Fruit fly (Drosophila melanogaster) whole organism, wandering third instar larva: ENCODE results near the gene CG5592.

Experiments used
- Abd-B ChIP-seq: fragments of >200 bp; optimal IDR thresholded peaks from 2 replicates; lab custom pipeline; 2017; ENCODE audit warnings: missing biosample characterization, missing genetic modification characterization
- CG32264 ChIP-seq: fragments of 200-800 bp; sonication (Bioruptor generic); optimal IDR thresholded peaks from 2 replicates; lab custom pipeline; 2016; ENCODE audit warnings: missing biosample characterization, missing genetic modification characterization
- CG9705 ChIP-seq: fragments of 200-800 bp; sonication (Bioruptor generic); optimal IDR thresholded peaks from 2 replicates; lab custom pipeline; 2018; ENCODE audit warnings: missing biosample characterization, mild to moderate bottlenecking, missing genetic modification characterization
- CrebA ChIP-seq: fragments of 200-800 bp; sonication (Bioruptor generic); optimal IDR thresholded peaks from 2 replicates; lab custom pipeline; 2016; ENCODE audit warnings: missing biosample characterization, mild to moderate bottlenecking, missing genetic modification characterization, borderline replicate concordance
- Dfd ChIP-seq: fragments of >200 bp; optimal IDR thresholded peaks from 2 replicates; lab custom pipeline; 2017; ENCODE audit warnings: missing biosample characterization, missing genetic modification characterization
- Dif ChIP-seq: fragments of 200-275, 200-300 bp; sonication (Bioruptor generic); optimal IDR thresholded peaks from 2 replicates; lab custom pipeline; 2018; ENCODE audit warnings: missing biosample characterization, missing genetic modification characterization; ENCODE audit not compliant: partially characterized antibody
- GATAd ChIP-seq: sonication (Bioruptor generic); optimal IDR thresholded peaks from 2 replicates; lab custom pipeline; 2016; ENCODE audit warnings: missing biosample characterization, missing genetic modification characterization
- HLH106 ChIP-seq: fragments of 200-800 bp; optimal IDR thresholded peaks from 3 replicates; lab custom pipeline; 2019; ENCODE audit warnings: missing biosample characterization, mild to moderate bottlenecking, missing genetic modification characterization, moderate library complexity
- Hnf4 ChIP-seq: fragments of 200-800 bp; sonication (Bioruptor generic); optimal IDR thresholded peaks from 2 replicates; lab custom pipeline; 2016; ENCODE audit warnings: missing biosample characterization, mild to moderate bottlenecking, missing genetic modification characterization
- Hr78 ChIP-seq: fragments of >200 bp; optimal IDR thresholded peaks from 2 replicates; lab custom pipeline; 2017; ENCODE audit warnings: missing biosample characterization, missing genetic modification characterization
- Hr83 ChIP-seq: fragments of 200-300 bp; sonication (Bioruptor generic); optimal IDR thresholded peaks from 2 replicates; lab custom pipeline; 2016; ENCODE audit warnings: missing biosample characterization, mild to moderate bottlenecking, missing genetic modification characterization, moderate library complexity; ENCODE audit not compliant: poor library complexity, severe bottlenecking
- Jra ChIP-seq: sonication (Bioruptor generic); optimal IDR thresholded peaks from 2 replicates; lab custom pipeline; 2016; ENCODE audit warnings: missing biosample characterization, missing genetic modification characterization
- Mio ChIP-seq: sonication (Bioruptor generic); optimal IDR thresholded peaks from 2 replicates; lab custom pipeline; 2016; ENCODE audit warnings: missing biosample characterization, missing genetic modification characterization
- Myc ChIP-seq: fragments of >200 bp; optimal IDR thresholded peaks from 2 replicates; lab custom pipeline; 2017
- N ChIP-seq: fragments of >200 bp; optimal IDR thresholded peaks from 2 replicates; lab custom pipeline; 2018; ENCODE audit warnings: missing biosample characterization, missing external identifiers, missing genetic modification characterization
- OdsH ChIP-seq: fragments of 200-800 bp; sonication (Bioruptor generic); optimal IDR thresholded peaks from 2 replicates; lab custom pipeline; 2016; ENCODE audit warnings: missing biosample characterization, mild to moderate bottlenecking, missing genetic modification characterization
- Rel ChIP-seq, 2 experiments: fragments of 200-800 bp; sonication (Bioruptor generic) in 1 of 2; optimal IDR thresholded peaks; 2 replicates in 1 of 2; 3 replicates in 1 of 2; lab custom pipeline; 2016 to 2019; ENCODE audit warnings: mild to moderate bottlenecking in 2 of 2, missing biosample characterization in 2 of 2, missing genetic modification characterization in 2 of 2, moderate library complexity in 1 of 2
- Sp1 ChIP-seq: fragments of 200-800 bp; sonication (Bioruptor generic); optimal IDR thresholded peaks from 3 replicates; lab custom pipeline; 2019; ENCODE audit warnings: missing biosample characterization, mild to moderate bottlenecking, missing genetic modification characterization, moderate library complexity
- Vsx2 ChIP-seq: fragments of 200-300, 225-300 bp; sonication (Bioruptor generic); optimal IDR thresholded peaks from 2 replicates; lab custom pipeline; 2018; ENCODE audit warnings: missing biosample characterization, missing genetic modification characterization; ENCODE audit not compliant: partially characterized antibody
- br ChIP-seq: fragments of 200-800 bp; sonication (Bioruptor generic); optimal IDR thresholded peaks from 2 replicates; lab custom pipeline; 2016; ENCODE audit warnings: missing biosample characterization, missing genetic modification characterization
- brk ChIP-seq: fragments of 200-800 bp; sonication (Bioruptor generic); optimal IDR thresholded peaks from 2 replicates; lab custom pipeline; 2016; ENCODE audit warnings: missing biosample characterization, mild to moderate bottlenecking, missing genetic modification characterization
- dl ChIP-seq, 2 experiments: fragments of 175-275, 200-275 bp in 1 of 2; fragments of 200-275 bp in 1 of 2; sonication (Bioruptor generic); optimal IDR thresholded peaks; lab custom pipeline; 2018; ENCODE audit warnings: mild to moderate bottlenecking in 2 of 2, missing biosample characterization in 2 of 2, missing genetic modification characterization in 2 of 2, moderate library complexity in 2 of 2; ENCODE audit not compliant: partially characterized antibody in 2 of 2, insufficient read depth in 1 of 2
- dmrt93B ChIP-seq: fragments of 200-800 bp; sonication (Bioruptor generic); optimal IDR thresholded peaks from 2 replicates; lab custom pipeline; 2018; ENCODE audit warnings: missing biosample characterization, mild to moderate bottlenecking, missing genetic modification characterization
- dsf ChIP-seq: sonication (Bioruptor generic); optimal IDR thresholded peaks from 2 replicates; lab custom pipeline; 2016; ENCODE audit warnings: missing biosample characterization, missing genetic modification characterization, borderline replicate concordance
- ey ChIP-seq: fragments of 200-800 bp; sonication (Bioruptor generic); optimal IDR thresholded peaks from 2 replicates; lab custom pipeline; 2016; ENCODE audit warnings: missing biosample characterization, missing genetic modification characterization
- foxo ChIP-seq, 2 experiments: fragments of 200-800 bp; sonication (Bioruptor generic); optimal IDR thresholded peaks; 2 replicates in 1 of 2; 3 replicates in 1 of 2; lab custom pipeline; 2016 to 2017; ENCODE audit warnings: missing biosample characterization in 2 of 2, missing genetic modification characterization in 2 of 2
- fru ChIP-seq: fragments of 200-800 bp; sonication (Bioruptor generic); optimal IDR thresholded peaks from 3 replicates; lab custom pipeline; 2016; ENCODE audit warnings: missing biosample characterization, mild to moderate bottlenecking, missing genetic modification characterization
- h ChIP-seq: fragments of 200-800 bp; sonication (Bioruptor generic); optimal IDR thresholded peaks from 3 replicates; lab custom pipeline; 2016; ENCODE audit warnings: missing biosample characterization, mild to moderate bottlenecking, missing genetic modification characterization
- jim ChIP-seq: fragments of 175-275, 200-325 bp; sonication (Bioruptor generic); optimal IDR thresholded peaks from 2 replicates; lab custom pipeline; 2016; ENCODE audit warnings: missing biosample characterization, mild to moderate bottlenecking, missing genetic modification characterization
- lola ChIP-seq: fragments of >200 bp; optimal IDR thresholded peaks from 2 replicates; lab custom pipeline; 2017; ENCODE audit warnings: missing biosample characterization, missing genetic modification characterization
- pan ChIP-seq: fragments of >200 bp; optimal IDR thresholded peaks from 2 replicates; lab custom pipeline; 2017
- psq ChIP-seq: fragments of 200-800 bp; sonication (Bioruptor generic); optimal IDR thresholded peaks from 3 replicates; lab custom pipeline; 2017; ENCODE audit warnings: missing biosample characterization, mild to moderate bottlenecking, missing genetic modification characterization, moderate library complexity
- rgr ChIP-seq: fragments of 200-800 bp; sonication (Bioruptor generic); optimal IDR thresholded peaks from 3 replicates; lab custom pipeline; 2016; ENCODE audit warnings: missing biosample characterization, mild to moderate bottlenecking, missing genetic modification characterization
- sage ChIP-seq: fragments of 200-800 bp; sonication (Bioruptor generic); optimal IDR thresholded peaks from 2 replicates; lab custom pipeline; 2016; ENCODE audit warnings: missing biosample characterization, mild to moderate bottlenecking, missing genetic modification characterization
- sv ChIP-seq: fragments of 200-800 bp; sonication (Bioruptor generic); optimal IDR thresholded peaks from 3 replicates; lab custom pipeline; 2016; ENCODE audit warnings: missing biosample characterization, missing genetic modification characterization
- tai ChIP-seq: sonication (Bioruptor generic); optimal IDR thresholded peaks from 2 replicates; lab custom pipeline; 2016; ENCODE audit warnings: missing biosample characterization, missing genetic modification characterization
- usp ChIP-seq: fragments of >200 bp; optimal IDR thresholded peaks from 2 replicates; lab custom pipeline; 2017; ENCODE audit warnings: missing biosample characterization, missing genetic modification characterization
- woc ChIP-seq: sonication (Bioruptor generic); optimal IDR thresholded peaks from 2 replicates; lab custom pipeline; 2016; ENCODE audit warnings: missing biosample characterization, mild to moderate bottlenecking, missing genetic modification characterization

Gene CG5592

dm6 chr3L:5859029-5859428 lies 38.4 kb upstream of the CG5592 start:
- no peak for TF ChIP-seq sv (GFP tag; lab: Kevin White, UChicago)
- no peak for TF ChIP-seq Hr78
- TF ChIP-seq jim (GFP tag; lab: Kevin White, UChicago) = no peak
- no peak for TF ChIP-seq CrebA (GFP tag; lab: Kevin White, UChicago)
- TF ChIP-seq GATAd (GFP tag; lab: Kevin White, UChicago) = no peak
- TF ChIP-seq N = no peak
- no peak for TF ChIP-seq br (GFP tag; lab: Kevin White, UChicago)
- TF ChIP-seq rgr (GFP tag; lab: Kevin White, UChicago) = no peak
- TF ChIP-seq, all 38 proteins: peak for 0

- peak; percentile 35 for TF ChIP-seq sage (GFP tag; lab: Kevin White, UChicago)
- peak; percentile 65 for TF ChIP-seq br (GFP tag; lab: Kevin White, UChicago)
- peak; percentile 74 for TF ChIP-seq Sp1 (GFP tag; lab: Kevin White, UChicago)
- TF ChIP-seq CG9705 = peak; percentile 52
- TF ChIP-seq CG32264 (GFP tag; lab: Kevin White, UChicago) = peak; percentile 28
- TF ChIP-seq HLH106 (tag; lab: Kevin White, UChicago) = peak; percentile 74
- peak; percentile 57 for TF ChIP-seq woc (GFP tag; lab: Kevin White, UChicago)
- TF ChIP-seq Rel (GFP tag; optimal IDR thresholded peaks at IDR 0.05; lab: Kevin White, UChicago) = no peak
- no peak for TF ChIP-seq Rel (tag; optimal IDR thresholded peaks at IDR 0.05; lab: Kevin White, UChicago)
- peak; percentile 80 for TF ChIP-seq fru (GFP tag; lab: Kevin White, UChicago)
- TF ChIP-seq ey (GFP tag; lab: Kevin White, UChicago) = peak; percentile 72
- peak; percentile 45 for TF ChIP-seq psq (GFP tag; lab: Kevin White, UChicago)
- no peak for TF ChIP-seq Myc (lab: Kevin White, UChicago)
- TF ChIP-seq rgr (GFP tag; lab: Kevin White, UChicago) = peak; percentile 65
- TF ChIP-seq dmrt93B (GFP tag; lab: Kevin White, UChicago) = peak; percentile 66
- no peak for TF ChIP-seq lola
- TF ChIP-seq jim (GFP tag; lab: Kevin White, UChicago) = no peak
- TF ChIP-seq OdsH (GFP tag; lab: Kevin White, UChicago) = peak; percentile 69
- TF ChIP-seq Dfd (GFP tag; lab: Kevin White, UChicago) = no peak
- TF ChIP-seq foxo (GFP tag; optimal IDR thresholded peaks at IDR 0.05; lab: Kevin White, UChicago) = peak in 1 of 2 experiments; percentile 83
- TF ChIP-seq Hnf4 = peak; percentile 30
- TF ChIP-seq h (GFP tag; lab: Kevin White, UChicago) = peak; percentile 72
- TF ChIP-seq pan (lab: Kevin White, UChicago) = no peak
- TF ChIP-seq dl (GFP tag; optimal IDR thresholded peaks at IDR 0.05; lab: Kevin White, UChicago; ENCODE audit: insufficient read depth in 1 of 2, partially characterized antibody in 2 of 2) = no peak
- TF ChIP-seq usp (GFP tag; lab: Kevin White, UChicago) = no peak
- TF ChIP-seq, all 38 proteins: peak for 16
Observed at dm6 chr3L:5862994-5863393, 34.4 kb upstream of the CG5592 start.

- peak; percentile 63 for TF ChIP-seq h (GFP tag; lab: Kevin White, UChicago)
- TF ChIP-seq jim (GFP tag; lab: Kevin White, UChicago) = no peak
- peak; percentile 38 for TF ChIP-seq OdsH (GFP tag; lab: Kevin White, UChicago)
- TF ChIP-seq Myc (lab: Kevin White, UChicago) = no peak
- TF ChIP-seq Rel (GFP tag; optimal IDR thresholded peaks at IDR 0.05; lab: Kevin White, UChicago) = no peak
- TF ChIP-seq Rel (tag; optimal IDR thresholded peaks at IDR 0.05; lab: Kevin White, UChicago) = no peak
- no peak for TF ChIP-seq sv (GFP tag; lab: Kevin White, UChicago)
- peak; percentile 38 for TF ChIP-seq rgr (GFP tag; lab: Kevin White, UChicago)
- no peak for TF ChIP-seq Hr78
- TF ChIP-seq woc (GFP tag; lab: Kevin White, UChicago) = peak; percentile 26
- TF ChIP-seq dmrt93B (GFP tag; lab: Kevin White, UChicago) = no peak
- no peak for TF ChIP-seq dl (GFP tag; optimal IDR thresholded peaks at IDR 0.05; lab: Kevin White, UChicago; ENCODE audit: insufficient read depth in 1 of 2, partially characterized antibody in 2 of 2)
- no peak for TF ChIP-seq tai (GFP tag; lab: Kevin White, UChicago)
- TF ChIP-seq GATAd (GFP tag; lab: Kevin White, UChicago) = no peak
- no peak for TF ChIP-seq brk (GFP tag; lab: Kevin White, UChicago)
- no peak for TF ChIP-seq CrebA (GFP tag; lab: Kevin White, UChicago)
- no peak for TF ChIP-seq Dif (GFP tag; lab: Kevin White, UChicago)
- TF ChIP-seq usp (GFP tag; lab: Kevin White, UChicago) = no peak
- TF ChIP-seq Dfd (GFP tag; lab: Kevin White, UChicago) = no peak
- TF ChIP-seq ey (GFP tag; lab: Kevin White, UChicago) = peak; percentile 40
- no peak for TF ChIP-seq Hr83 (GFP tag; lab: Kevin White, UChicago)
- no peak for TF ChIP-seq N
- peak; percentile 61 for TF ChIP-seq Sp1 (GFP tag; lab: Kevin White, UChicago)
- TF ChIP-seq Abd-B = no peak
- peak; percentile 29 for TF ChIP-seq Hnf4
- peak; percentile 15 for TF ChIP-seq HLH106 (tag; lab: Kevin White, UChicago)
- TF ChIP-seq pan (lab: Kevin White, UChicago) = no peak
- TF ChIP-seq dsf = no peak
- peak; percentile 54 for TF ChIP-seq fru (GFP tag; lab: Kevin White, UChicago)
- TF ChIP-seq CG32264 (GFP tag; lab: Kevin White, UChicago) = no peak
- peak in 1 of 2 experiments; percentile 46 for TF ChIP-seq foxo (GFP tag; optimal IDR thresholded peaks at IDR 0.05; lab: Kevin White, UChicago)
- no peak for TF ChIP-seq lola
- TF ChIP-seq CG9705 = no peak
- peak; percentile 14 for TF ChIP-seq psq (GFP tag; lab: Kevin White, UChicago)
- no peak for TF ChIP-seq Jra
- TF ChIP-seq br (GFP tag; lab: Kevin White, UChicago) = peak; percentile 34
- no peak for TF ChIP-seq Vsx2 (GFP tag; lab: Kevin White, UChicago)
- no peak for TF ChIP-seq sage (GFP tag; lab: Kevin White, UChicago)
- no peak for TF ChIP-seq Mio (GFP tag; lab: Kevin White, UChicago)
Observed at dm6 chr3L:5863868-5864413, 33.5 kb upstream of the CG5592 start.
